Worm (Caenorhabditis elegans): ENCODE measurements around the gene F57F4.2.

DNA sequence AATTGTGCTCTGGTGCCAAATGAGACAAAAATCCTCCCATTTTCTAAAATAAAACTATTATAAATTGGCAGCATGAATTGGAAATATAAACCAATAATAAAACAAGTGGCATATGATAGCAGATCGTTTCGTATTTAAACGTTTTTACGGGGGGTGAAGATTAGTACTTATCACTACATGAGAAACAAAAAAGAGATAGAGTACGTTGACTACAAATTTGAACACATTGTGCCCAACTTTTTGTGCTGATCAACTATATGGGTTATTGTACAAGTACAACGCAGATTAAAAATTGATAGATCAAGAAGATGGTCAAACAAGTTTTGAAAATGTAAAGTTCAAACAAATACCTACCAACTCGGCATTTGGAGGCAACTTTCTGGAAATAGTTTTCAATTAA lies 21.0 kb downstream of the F57F4.2 start:
- TF ChIP-seq nfya-2 (GFP tag; IDR thresholded peaks at IDR 0.05) (no peak), nhr-179 (tag; optimal IDR thresholded peaks at IDR 0.05) (no peak), ets-4 (GFP tag; optimal IDR thresholded peaks at IDR 0.05) (no peak), Y53F4B.3 (GFP tag; IDR thresholded peaks at IDR 0.05) (no peak), unc-62 (GFP tag; optimal IDR thresholded peaks at IDR 0.05) (no peak), ceh-91 (GFP tag; IDR thresholded peaks at IDR 0.05) (no peak), bed-1 (GFP tag; IDR thresholded peaks at IDR 0.05) (no peak), Y53G8AR.9 (GFP tag; conservative IDR thresholded peaks at IDR 0.05) (no peak), ceh-27 (GFP tag; optimal IDR thresholded peaks at IDR 0.05) (no peak), B0261.1 (tag; optimal IDR thresholded peaks at IDR 0.05) (no peak), D2030.7 (GFP tag; IDR thresholded peaks at IDR 0.05) (no peak), lin-26 (GFP tag; IDR thresholded peaks at IDR 0.05) (no peak), lin-35 (GFP tag; optimal IDR thresholded peaks at IDR 0.05) (no peak)
